Fruit fly (Drosophila melanogaster) S2 (cell line): ENCODE measurements around the gene Obp99c.

ENCODE experiments used
- CG8478 ChIP-seq: fragments of >200 bp; optimal IDR thresholded peaks from 2 replicates; lab custom pipeline; 2018
- CTCF ChIP-seq, 2 experiments: fragments of >200 bp; optimal IDR thresholded peaks; 2 replicates each; lab custom pipeline; 2018

dm6 chr3R:29697841-29698240 lies 8.7 kb upstream of the Obp99c start:
- TF ChIP-seq CG8478 (no peak), CTCF (optimal IDR thresholded peaks at IDR 0.05; lab: Kevin White, UChicago) (no peak)
